Worm (Caenorhabditis elegans) whole organism, L4 larva: ENCODE results near the gene acy-4.

Experiments used
- F10B5.3 ChIP-seq: sonication (generic microtip); optimal IDR thresholded peaks from 2 replicates; lab custom pipeline; 2016; ENCODE audit warnings: mild to moderate bottlenecking, missing genetic modification characterization, missing compliant biosample characterization
- F26F4.8 ChIP-seq: fragments of 200-800 bp; sonication (Bioruptor generic); conservative IDR thresholded peaks from 2 replicates; pipeline ENCODE4 v1.3.6; 2022; ENCODE audit warnings: missing genetic modification characterization, missing compliant biosample characterization
- F49E8.2 ChIP-seq: sonication (generic microtip); optimal IDR thresholded peaks from 2 replicates; lab custom pipeline; 2016; ENCODE audit warnings: missing compliant biosample characterization, mild to moderate bottlenecking, missing genetic modification characterization, borderline replicate concordance
- T26A8.4 ChIP-seq: fragments of 200-800 bp; sonication (Bioruptor generic); IDR thresholded peaks from 2 replicates; pipeline ENCODE4 v1.3.6; 2022; ENCODE audit warnings: missing genetic modification characterization, missing compliant biosample characterization
- Y105C5A.15 ChIP-seq: fragments of 200-800 bp; sonication (Bioruptor generic); IDR thresholded peaks from 2 replicates; pipeline ENCODE4 v1.3.6; 2022; ENCODE audit warnings: missing genetic modification characterization, missing compliant biosample characterization
- Y48G9A.11 ChIP-seq: fragments of 200-800 bp; sonication (Bioruptor generic); IDR thresholded peaks from 2 replicates; pipeline ENCODE4 v1.3.6; 2022; ENCODE audit warnings: missing genetic modification reagents, missing genetic modification characterization, missing compliant biosample characterization
- Y5F2A.4 ChIP-seq: fragments of 200-800 bp; sonication (Bioruptor generic); optimal IDR thresholded peaks from 2 replicates; lab custom pipeline; 2018; ENCODE audit warnings: mild to moderate bottlenecking, missing genetic modification characterization, missing compliant biosample characterization
- aha-1 ChIP-seq: fragments of 150-350 bp; peaks from one replicate; lab custom pipeline; 2014; ENCODE audit warnings: missing biosample characterization, missing genetic modification characterization
- arid-1 ChIP-seq: fragments of 200-800 bp; sonication (Bioruptor generic); conservative IDR thresholded peaks from 2 replicates; pipeline ENCODE4 v1.3.6; 2022; ENCODE audit warnings: missing genetic modification reagents, missing genetic modification characterization, missing compliant biosample characterization
- attf-4 ChIP-seq: sonication (generic microtip); optimal IDR thresholded peaks from 3 replicates; lab custom pipeline; 2017; ENCODE audit warnings: missing biosample characterization, missing genetic modification characterization
- ceh-20 ChIP-seq: fragments of 200-800 bp; sonication (Bioruptor generic); IDR thresholded peaks from 2 replicates; pipeline ENCODE4 v1.3.6; 2022; ENCODE audit warnings: missing genetic modification reagents, missing genetic modification characterization, missing compliant biosample characterization
- ceh-28 ChIP-seq: fragments of 150-350 bp; optimal IDR thresholded peaks from 2 replicates; lab custom pipeline; 2014; ENCODE audit warnings: missing biosample characterization, missing genetic modification reagents, missing genetic modification characterization
- cey-2 ChIP-seq: sonication (generic microtip); optimal IDR thresholded peaks from 3 replicates; lab custom pipeline; 2017; ENCODE audit warnings: missing genetic modification characterization, mild to moderate bottlenecking, missing compliant biosample characterization, antibody characterized with exemption, borderline replicate concordance; ENCODE audit not compliant: insufficient read depth
- daf-12 ChIP-seq: fragments of 150-350 bp; optimal IDR thresholded peaks from 2 replicates; lab custom pipeline; 2014; ENCODE audit warnings: missing biosample characterization, missing genetic modification reagents, missing genetic modification characterization
- daf-8 ChIP-seq: fragments of 200-800 bp; sonication (Bioruptor generic); IDR thresholded peaks from 2 replicates; pipeline ENCODE4 v1.3.6; 2022; ENCODE audit warnings: missing genetic modification characterization, missing compliant biosample characterization
- dmd-6 ChIP-seq: fragments of 200-800 bp; sonication (Bioruptor generic); IDR thresholded peaks from 2 replicates; pipeline ENCODE4 v1.3.6; 2022; ENCODE audit warnings: missing genetic modification reagents, missing genetic modification characterization, missing compliant biosample characterization
- dmd-8 ChIP-seq: fragments of 200-800 bp; sonication (Bioruptor generic); IDR thresholded peaks from 2 replicates; pipeline ENCODE4 v1.3.6; 2022; ENCODE audit warnings: missing genetic modification characterization, missing compliant biosample characterization
- fkh-10 ChIP-seq: fragments of 150-350 bp; optimal IDR thresholded peaks from 2 replicates; lab custom pipeline; 2014; ENCODE audit warnings: missing biosample characterization, missing genetic modification reagents, missing genetic modification characterization
- fos-1 ChIP-seq: fragments of 150-350 bp; optimal IDR thresholded peaks from 2 replicates; lab custom pipeline; 2014; ENCODE audit warnings: missing biosample characterization, missing genetic modification characterization
- gei-8 ChIP-seq: fragments of 200-800 bp; sonication (Bioruptor generic); optimal IDR thresholded peaks from 2 replicates; lab custom pipeline; 2018; ENCODE audit warnings: mild to moderate bottlenecking, missing genetic modification characterization, missing compliant biosample characterization
- hlh-30 ChIP-seq: sonication (generic microtip); optimal IDR thresholded peaks from 2 replicates; lab custom pipeline; 2017; ENCODE audit warnings: antibody characterized with exemption, mild to moderate bottlenecking, missing genetic modification characterization, missing compliant biosample characterization; ENCODE audit not compliant: insufficient read depth
- hmg-1.1 ChIP-seq: fragments of 200-800 bp; sonication (Bioruptor generic); IDR thresholded peaks from 2 replicates; pipeline ENCODE4 v1.3.6; 2022; ENCODE audit warnings: missing genetic modification reagents, missing genetic modification characterization, missing compliant biosample characterization
- lim-7 ChIP-seq: fragments of 200-800 bp; sonication (Bioruptor generic); IDR thresholded peaks from 2 replicates; pipeline ENCODE4 v1.3.6; 2022; ENCODE audit warnings: missing genetic modification characterization, missing compliant biosample characterization
- lin-1 ChIP-seq: fragments of 200-800 bp; sonication (Bioruptor generic); IDR thresholded peaks from 2 replicates; pipeline ENCODE4 v1.3.6; 2022; ENCODE audit warnings: missing genetic modification reagents, missing genetic modification characterization, missing compliant biosample characterization
- lin-13 ChIP-seq: fragments of 150-350 bp; optimal IDR thresholded peaks from 2 replicates; lab custom pipeline; 2014; ENCODE audit warnings: missing biosample characterization, missing genetic modification reagents, missing genetic modification characterization
- lin-15B ChIP-seq: fragments of 150-350 bp; sonication (generic microtip); optimal IDR thresholded peaks from 3 replicates; lab custom pipeline; 2014; ENCODE audit warnings: missing biosample characterization, missing genetic modification characterization
- lin-38 ChIP-seq: fragments of 200-800 bp; sonication (Bioruptor generic); IDR thresholded peaks from 2 replicates; pipeline ENCODE4 v1.3.6; 2022; ENCODE audit warnings: missing genetic modification reagents, missing genetic modification characterization, missing compliant biosample characterization
- lin-39 ChIP-seq: fragments of 150-350 bp; optimal IDR thresholded peaks from 2 replicates; lab custom pipeline; 2014; ENCODE audit warnings: missing biosample characterization, missing genetic modification reagents, missing genetic modification characterization
- mdl-1 ChIP-seq, 2 experiments: fragments of 150-350 bp in 1 of 2; sonication (generic microtip) in 1 of 2; optimal IDR thresholded peaks; 2 replicates each; lab custom pipeline; 2014 to 2017; ENCODE audit warnings: missing biosample characterization in 2 of 2, missing genetic modification characterization in 2 of 2
- mep-1 ChIP-seq: fragments of 150-350 bp; sonication (generic microtip); optimal IDR thresholded peaks from 3 replicates; lab custom pipeline; 2014; ENCODE audit warnings: missing biosample characterization, missing genetic modification characterization
- mes-2 ChIP-seq: sonication (generic microtip); optimal IDR thresholded peaks from 2 replicates; lab custom pipeline; 2016; ENCODE audit warnings: missing genotype, mild to moderate bottlenecking, missing genetic modification characterization, missing compliant biosample characterization; ENCODE audit not compliant: poor library complexity, severe bottlenecking
- mxl-2 ChIP-seq: fragments of 200-800 bp; sonication (Bioruptor generic); conservative IDR thresholded peaks from 2 replicates; pipeline ENCODE4 v1.3.6; 2022; ENCODE audit warnings: missing genetic modification reagents, missing genetic modification characterization, missing compliant biosample characterization
- mxl-3 ChIP-seq: fragments of 200-800 bp; sonication (Bioruptor generic); optimal IDR thresholded peaks from 2 replicates; lab custom pipeline; 2018; ENCODE audit warnings: mild to moderate bottlenecking, missing genetic modification characterization, missing compliant biosample characterization
- nhr-10 ChIP-seq: fragments of 150-350 bp; optimal IDR thresholded peaks from 2 replicates; lab custom pipeline; 2014; ENCODE audit warnings: missing biosample characterization, missing genetic modification characterization
- nhr-237 ChIP-seq: sonication (generic microtip); optimal IDR thresholded peaks from 2 replicates; lab custom pipeline; 2017; ENCODE audit warnings: missing biosample characterization, missing genetic modification characterization
- nhr-41 ChIP-seq: fragments of 200-800 bp; sonication (Bioruptor generic); IDR thresholded peaks from 2 replicates; pipeline ENCODE4 v1.3.6; 2022; ENCODE audit warnings: missing genetic modification reagents, missing genetic modification characterization, missing compliant biosample characterization
- nhr-48 ChIP-seq: sonication (generic microtip); optimal IDR thresholded peaks from 2 replicates; lab custom pipeline; 2016; ENCODE audit warnings: mild to moderate bottlenecking, missing genetic modification characterization, missing compliant biosample characterization
- nhr-6 ChIP-seq: fragments of 150-350 bp; optimal IDR thresholded peaks from 2 replicates; lab custom pipeline; 2014; ENCODE audit warnings: missing biosample characterization, missing genetic modification characterization
- rbr-2 ChIP-seq: sonication (generic microtip); optimal IDR thresholded peaks from 2 replicates; lab custom pipeline; 2016; ENCODE audit warnings: missing genotype, missing genetic modification characterization, missing compliant biosample characterization
- spr-1 ChIP-seq: sonication (generic microtip); optimal IDR thresholded peaks from 2 replicates; lab custom pipeline; 2016; ENCODE audit warnings: mild to moderate bottlenecking, missing genetic modification characterization, missing compliant biosample characterization
- tag-97 ChIP-seq: fragments of 200-800 bp; sonication (Bioruptor generic); IDR thresholded peaks from 2 replicates; pipeline ENCODE4 v1.3.6; 2022; ENCODE audit warnings: missing genetic modification characterization, missing compliant biosample characterization
- tra-1 ChIP-seq: fragments of 200-800 bp; sonication (Bioruptor generic); IDR thresholded peaks from 2 replicates; pipeline ENCODE4 v1.3.6; 2022; ENCODE audit warnings: missing genetic modification reagents, missing genetic modification characterization, missing compliant biosample characterization
- unc-130 ChIP-seq: sonication (generic microtip); optimal IDR thresholded peaks from 2 replicates; lab custom pipeline; 2016; ENCODE audit warnings: missing genetic modification reagents, missing genetic modification characterization, missing compliant biosample characterization
- unc-62 ChIP-seq, 3 experiments: fragments of 150-350 bp in 1 of 3; sonication (generic microtip); optimal IDR thresholded peaks in 2 of 3; peaks in 1 of 3; 1 replicate in 1 of 3; 2 replicates in 2 of 3; lab custom pipeline; 2014 to 2017; ENCODE audit warnings: missing biosample characterization in 3 of 3, missing genetic modification characterization in 3 of 3, missing genetic modification reagents in 3 of 3, missing genotype in 1 of 3
- vab-7 ChIP-seq: fragments of 200-800 bp; sonication (Bioruptor generic); IDR thresholded peaks from 2 replicates; pipeline ENCODE4 v1.3.6; 2022; ENCODE audit warnings: missing genetic modification reagents, missing genetic modification characterization, missing compliant biosample characterization
- zfp-2 ChIP-seq: sonication (generic microtip); optimal IDR thresholded peaks from 2 replicates; lab custom pipeline; 2016; ENCODE audit warnings: mild to moderate bottlenecking, missing genetic modification characterization, missing compliant biosample characterization

The acy-4 gene

DNA sequence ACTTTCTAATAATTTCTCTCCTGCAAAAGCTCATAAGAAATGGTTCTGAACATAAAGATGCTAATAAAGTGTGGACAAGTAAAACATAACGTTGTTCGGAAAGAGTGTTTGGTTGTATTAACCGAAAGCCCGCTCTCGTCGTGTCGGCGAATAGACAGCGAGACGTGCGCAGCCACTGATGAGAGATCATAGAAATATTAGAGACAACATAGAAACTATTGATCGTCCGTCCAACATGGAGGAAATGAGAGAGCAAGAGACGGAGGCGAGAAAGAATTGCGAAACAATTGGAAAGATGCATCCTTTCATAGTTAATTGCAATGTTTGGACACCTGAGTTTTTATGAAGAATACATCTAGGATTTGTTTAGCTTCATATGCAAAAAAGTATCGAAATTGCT, 50.2 kb downstream of the acy-4 start (continued):
- TF ChIP-seq mdl-1 (tag; optimal IDR thresholded peaks at IDR 0.05; lab: Kevin White, UChicago) (no peak), mxl-3 (GFP tag; lab: Kevin White, UChicago) (peak; percentile 46), vab-7 (GFP tag; lab: Robert Waterston, UW) (no peak), unc-130 (GFP tag; lab: Kevin White, UChicago) (no peak), tag-97 (GFP tag; lab: Robert Waterston, UW) (no peak), gei-8 (no peak), mes-2 (tag; lab: Kevin White, UChicago) (peak; percentile 71), zfp-2 (tag; lab: Kevin White, UChicago) (no peak), arid-1 (GFP tag; lab: Robert Waterston, UW) (no peak), dmd-8 (GFP tag; lab: Robert Waterston, UW) (no peak), Y5F2A.4 (GFP tag; lab: Kevin White, UChicago) (no peak)

DNA sequence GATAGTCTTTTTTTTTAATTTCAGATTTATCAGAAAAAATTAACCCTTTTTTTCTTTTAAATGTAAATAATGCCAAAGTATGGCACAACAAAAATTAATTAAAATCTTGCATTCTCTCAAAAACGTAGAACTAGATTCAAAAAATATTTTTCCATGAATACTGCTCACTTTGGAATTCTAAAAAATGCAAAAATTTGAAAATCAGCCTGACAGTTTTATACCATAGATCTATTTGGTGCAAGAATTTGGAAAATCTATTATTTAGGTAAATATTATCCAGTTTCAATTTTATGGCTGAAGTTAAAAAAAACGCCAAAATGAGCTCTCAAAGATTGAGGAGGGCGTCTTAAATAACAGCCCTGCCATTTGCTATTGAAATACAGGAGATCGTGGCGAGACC, 51.0 kb downstream of the acy-4 start:
- TF ChIP-seq spr-1 (tag; lab: Kevin White, UChicago) (no peak), aha-1 (tag; lab: Kevin White, UChicago) (peak; percentile 94)

DNA sequence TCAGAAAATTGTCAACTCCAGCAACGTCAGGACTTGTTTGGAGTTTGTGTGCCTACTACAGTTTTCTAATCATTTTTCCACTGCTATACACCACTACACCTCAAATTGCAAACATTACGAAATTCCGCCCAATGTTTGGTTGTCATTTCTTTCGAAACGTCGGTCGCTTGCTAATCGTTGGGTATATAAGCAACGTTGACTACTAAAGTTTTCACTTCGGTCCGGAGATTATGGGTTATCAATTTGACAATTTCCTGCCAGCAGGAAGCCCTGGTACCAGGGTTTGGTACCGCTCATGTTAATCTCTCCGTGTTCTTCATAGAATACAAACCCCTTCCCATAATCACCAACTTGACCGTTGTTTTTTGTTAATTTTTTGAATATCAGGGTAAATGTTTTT, 54.7 kb downstream of the acy-4 start:
- TF ChIP-seq lin-15B (tag; lab: Kevin White, UChicago) (no peak), nhr-48 (tag; lab: Kevin White, UChicago) (peak; percentile 55), nhr-41 (GFP tag; lab: Robert Waterston, UW) (0 out of 2 replicates have a peak, but pooled peaks have one; percentile 33), lin-39 (tag; lab: Kevin White, UChicago) (no peak), tra-1 (0 out of 2 replicates have a peak, but pooled peaks have one; percentile 18), dmd-8 (GFP tag; lab: Robert Waterston, UW) (peak; percentile 68; the same call in 1 of the 2 replicates), nhr-237 (no peak), lin-38 (GFP tag; lab: Robert Waterston, UW) (peak; percentile 54), Y5F2A.4 (GFP tag; lab: Kevin White, UChicago) (no peak), daf-8 (GFP tag; lab: Robert Waterston, UW) (no peak), hlh-30 (tag; lab: Kevin White, UChicago) (peak; percentile 17), T26A8.4 (peak; percentile 80), spr-1 (tag; lab: Kevin White, UChicago) (no peak), unc-62 (GFP tag; optimal IDR thresholded peaks at IDR 0.05 in 1 of 2; lab: Kevin White, UChicago) (no peak), unc-62 (tag; optimal IDR thresholded peaks at IDR 0.05; lab: Kevin White, UChicago) (no peak), Y105C5A.15 (GFP tag; lab: Robert Waterston, UW) (no peak), tag-97 (GFP tag; lab: Robert Waterston, UW) (no peak), lin-1 (peak; percentile 64; the same call in 1 of the 2 replicates), daf-12 (no peak), cey-2 (tag; lab: Kevin White, UChicago) (no peak), mxl-2 (GFP tag; lab: Robert Waterston, UW) (no peak), F10B5.3 (tag; lab: Kevin White, UChicago) (no peak), attf-4 (tag; lab: Kevin White, UChicago) (no peak), nhr-6 (tag; lab: Kevin White, UChicago) (peak; percentile 9), Y48G9A.11 (GFP tag; lab: Robert Waterston, UW) (no peak), mep-1 (tag; lab: Kevin White, UChicago) (peak; percentile 61), ceh-20 (GFP tag; lab: Robert Waterston, UW) (no peak), ceh-28 (no peak), lim-7 (GFP tag; lab: Robert Waterston, UW) (no peak), nhr-10 (tag; lab: Kevin White, UChicago) (no peak), fkh-10 (GFP tag; lab: Kevin White, UChicago) (no peak), rbr-2 (tag; lab: Kevin White, UChicago) (peak; percentile 36), F49E8.2 (tag; lab: Kevin White, UChicago) (no peak), fos-1 (no peak), hmg-1.1 (GFP tag; lab: Robert Waterston, UW) (no peak), vab-7 (GFP tag; lab: Robert Waterston, UW) (no peak), dmd-6 (GFP tag; lab: Robert Waterston, UW) (peak; percentile 76), arid-1 (GFP tag; lab: Robert Waterston, UW) (peak; percentile 54; the same call in 1 of the 2 replicates), lin-13 (GFP tag; lab: Kevin White, UChicago) (peak; percentile 23), F26F4.8 (GFP tag; lab: Robert Waterston, UW) (no peak)
